Worm (Caenorhabditis elegans): ENCODE measurements around the gene F09G2.1.

DNA sequence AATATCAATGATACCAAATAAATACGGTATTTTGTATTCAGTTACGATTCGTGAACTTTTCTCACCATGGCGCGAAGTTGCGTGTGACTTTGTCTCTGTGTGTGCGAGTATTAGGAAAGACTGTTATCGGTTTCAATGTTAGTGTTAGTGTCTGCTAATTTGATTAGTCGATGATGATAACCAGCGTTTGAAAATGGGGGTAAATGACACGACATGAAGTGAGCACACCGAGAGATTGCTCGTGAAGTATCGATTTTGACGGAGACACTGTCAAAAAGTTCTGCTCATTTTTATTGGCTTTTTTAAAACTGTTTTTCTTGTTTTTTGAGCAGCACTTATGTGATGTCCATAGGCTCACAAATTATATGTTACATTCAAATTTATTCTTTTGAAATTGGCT, 1.6 kb upstream of the F09G2.1 start:
- TF ChIP-seq tbx-37 (GFP tag; conservative IDR thresholded peaks at IDR 0.05) (no peak), sea-1 (GFP tag; conservative IDR thresholded peaks at IDR 0.05) (no peak), hmg-4 (GFP tag; optimal IDR thresholded peaks at IDR 0.05) (no peak), F13C5.2 (tag; optimal IDR thresholded peaks at IDR 0.05) (no peak)
